Fruit fly (Drosophila melanogaster) whole organism: Measurements from ENCODE around the gene CG9733.

Source experiments
- CG8478 ChIP-seq: fragments of >200 bp; optimal IDR thresholded peaks from 2 replicates; lab custom pipeline; 2018; ENCODE audit warnings: inconsistent platforms
- Dll ChIP-seq: fragments of >200 bp; optimal IDR thresholded peaks from 2 replicates; lab custom pipeline; 2017
- psq ChIP-seq: fragments of >200 bp; optimal IDR thresholded peaks from 2 replicates; lab custom pipeline; 2017
- usp ChIP-seq: fragments of >200 bp; optimal IDR thresholded peaks from 2 replicates; lab custom pipeline; 2017; ENCODE audit warnings: missing biosample characterization, missing genetic modification characterization, mixed read lengths

- TF ChIP-seq psq (lab: Kevin White, UChicago) (no peak), Dll (lab: Kevin White, UChicago) (no peak), CG8478 (no peak), usp (GFP tag; lab: Kevin White, UChicago) (no peak)
Measured at dm6 chr3R:30270318-30271119, 24.0 kb upstream of the CG9733 start.
